Worm (Caenorhabditis elegans) whole organism, young adult: ENCODE measurements around the gene Y66A7A.7.

Experiments
- K11D2.4 ChIP-seq: fragments of 200-800 bp; sonication (Bioruptor generic); IDR thresholded peaks from 2 replicates; pipeline ENCODE4 v1.3.6; 2022; ENCODE audit warnings: missing genetic modification reagents, missing genetic modification characterization, missing compliant biosample characterization
- K12H6.12 ChIP-seq: fragments of 200-800 bp; sonication (Bioruptor generic); optimal IDR thresholded peaks from 2 replicates; lab custom pipeline; 2018; ENCODE audit warnings: mild to moderate bottlenecking, missing genetic modification characterization, missing compliant biosample characterization
- nhr-90 ChIP-seq: sonication (generic microtip); optimal IDR thresholded peaks from 2 replicates; lab custom pipeline; 2016; ENCODE audit warnings: missing genotype, mild to moderate bottlenecking, missing genetic modification characterization, missing compliant biosample characterization
- tbx-9 ChIP-seq: sonication (generic microtip); optimal IDR thresholded peaks from 2 replicates; lab custom pipeline; 2016; ENCODE audit warnings: borderline replicate concordance, missing genetic modification characterization, inconsistent platforms, missing compliant biosample characterization
- ztf-3 ChIP-seq: fragments of 200-800 bp; sonication (Bioruptor generic); optimal IDR thresholded peaks from 2 replicates; lab custom pipeline; 2018; ENCODE audit warnings: mild to moderate bottlenecking, missing genetic modification characterization, missing compliant biosample characterization

ce11 chrIII:11614874-11615273, 14.4 kb downstream of the Y66A7A.7 start:
- TF ChIP-seq tbx-9 (tag; lab: Kevin White, UChicago) (no peak), K12H6.12 (tag; lab: Kevin White, UChicago) (no peak), nhr-90 (tag; lab: Kevin White, UChicago) (no peak), K11D2.4 (no peak), ztf-3 (no peak)
